Fruit fly (Drosophila melanogaster) whole organism, embryonic: ENCODE results near the gene Prp5.

Experiments
- Atf-2 ChIP-seq: fragments of 200-800 bp; sonication (Bioruptor generic); optimal IDR thresholded peaks from 2 replicates; lab custom pipeline; 2016; ENCODE audit warnings: missing biosample characterization, missing genetic modification characterization
- CG10321 ChIP-seq: fragments of 200-800 bp; sonication (Bioruptor generic); IDR thresholded peaks from 2 replicates; pipeline ENCODE4 v1.3.6; 2022; ENCODE audit warnings: missing biosample characterization, missing genetic modification characterization
- CG12299 ChIP-seq: fragments of 200-800 bp; sonication (Bioruptor generic); optimal IDR thresholded peaks from 2 replicates; lab custom pipeline; 2018; ENCODE audit warnings: missing biosample characterization, mild to moderate bottlenecking, missing genetic modification characterization
- CG12769 ChIP-seq: fragments of 200-800 bp; sonication (Bioruptor generic); optimal IDR thresholded peaks from 2 replicates; lab custom pipeline; 2019; ENCODE audit warnings: missing biosample characterization, mild to moderate bottlenecking, missing genetic modification characterization, moderate library complexity
- CG14014 ChIP-seq: fragments of 200-800 bp; sonication (Bioruptor generic); IDR thresholded peaks from 2 replicates; pipeline ENCODE4 v1.3.6; 2022; ENCODE audit warnings: missing biosample characterization, missing genetic modification characterization
- CG14667 ChIP-seq: fragments of 200-800 bp; sonication (Bioruptor generic); IDR thresholded peaks from 2 replicates; pipeline ENCODE4 v1.3.6; 2022; ENCODE audit warnings: missing biosample characterization, missing genetic modification characterization
- CG15269 ChIP-seq: fragments of 200-800 bp; sonication (Bioruptor generic); optimal IDR thresholded peaks from 2 replicates; lab custom pipeline; 2018; ENCODE audit warnings: missing biosample characterization, mild to moderate bottlenecking, missing genetic modification characterization, moderate library complexity
- CG15479 ChIP-seq: fragments of 200-800 bp; sonication (Bioruptor generic); optimal IDR thresholded peaks from 3 replicates; lab custom pipeline; 2019; ENCODE audit warnings: missing biosample characterization, mild to moderate bottlenecking, missing genetic modification characterization, moderate library complexity
- CG15696 ChIP-seq: fragments of 200-800 bp; sonication (Bioruptor generic); optimal IDR thresholded peaks from 2 replicates; lab custom pipeline; 2019; ENCODE audit warnings: missing biosample characterization, mild to moderate bottlenecking, missing genetic modification characterization, moderate library complexity
- CG1602 ChIP-seq: fragments of 200-800 bp; sonication (Bioruptor generic); optimal IDR thresholded peaks from 3 replicates; lab custom pipeline; 2016; ENCODE audit warnings: missing biosample characterization, missing genetic modification characterization
- CG17612 ChIP-seq: fragments of 200-800 bp; sonication (Bioruptor generic); IDR thresholded peaks from 2 replicates; pipeline ENCODE4 v1.3.6; 2022; ENCODE audit warnings: missing biosample characterization, missing genetic modification characterization
- CG1792 ChIP-seq: fragments of 200-800 bp; sonication (Bioruptor generic); optimal IDR thresholded peaks from 2 replicates; lab custom pipeline; 2016; ENCODE audit warnings: missing biosample characterization, missing genetic modification characterization
- CG33557 ChIP-seq: fragments of 200-800 bp; sonication (Bioruptor generic); optimal IDR thresholded peaks from 2 replicates; lab custom pipeline; 2019; ENCODE audit warnings: missing biosample characterization, mild to moderate bottlenecking, missing genetic modification characterization, moderate library complexity
- CG42726 ChIP-seq: fragments of 200-800 bp; sonication (Bioruptor generic); IDR thresholded peaks from 2 replicates; pipeline ENCODE4 v1.3.6; 2022; ENCODE audit warnings: missing biosample characterization, missing genetic modification characterization; ENCODE audit not compliant: partially characterized antibody
- CG4328 ChIP-seq: fragments of 200-800 bp; sonication (Bioruptor generic); optimal IDR thresholded peaks from 3 replicates; lab custom pipeline; 2017; ENCODE audit warnings: missing biosample characterization, missing genetic modification reagents, missing genetic modification characterization
- CG4854 ChIP-seq: fragments of 200-800 bp; sonication (Bioruptor generic); optimal IDR thresholded peaks from 2 replicates; lab custom pipeline; 2016; ENCODE audit warnings: missing biosample characterization, missing genetic modification characterization, inconsistent platforms
- CG6254 ChIP-seq: fragments of 200-800 bp; sonication (Bioruptor generic); optimal IDR thresholded peaks from 3 replicates; lab custom pipeline; 2017; ENCODE audit warnings: mild to moderate bottlenecking, missing biosample characterization, missing genetic modification reagents, missing genetic modification characterization
- CG6765 ChIP-seq: fragments of 200-800 bp; sonication (Bioruptor generic); optimal IDR thresholded peaks from 3 replicates; lab custom pipeline; 2017; ENCODE audit warnings: missing biosample characterization, mild to moderate bottlenecking, missing genetic modification characterization
- CG8388 ChIP-seq: fragments of 200-800 bp; sonication (Bioruptor generic); optimal IDR thresholded peaks from 2 replicates; lab custom pipeline; 2019; ENCODE audit warnings: missing biosample characterization, mild to moderate bottlenecking, missing genetic modification characterization, moderate library complexity
- CG8944 ChIP-seq: fragments of 200-800 bp; sonication (Bioruptor generic); optimal IDR thresholded peaks from 3 replicates; lab custom pipeline; 2016; ENCODE audit warnings: missing biosample characterization, missing genetic modification characterization
- CG9876 ChIP-seq: fragments of 200-800 bp; sonication (Bioruptor generic); optimal IDR thresholded peaks from 2 replicates; lab custom pipeline; 2016; ENCODE audit warnings: missing biosample characterization, missing genetic modification characterization
- Dip2 ChIP-seq: fragments of 200-800 bp; sonication (Bioruptor generic); IDR thresholded peaks from 2 replicates; pipeline ENCODE4 v1.3.6; 2022; ENCODE audit warnings: missing biosample characterization, missing genetic modification characterization
- Dll ChIP-seq: fragments of 200-800 bp; sonication (Bioruptor generic); IDR thresholded peaks from 4 replicates; pipeline ENCODE4 v1.3.6; 2022; ENCODE audit warnings: missing biosample characterization, missing genetic modification characterization; ENCODE audit not compliant: partially characterized antibody
- Elba2 ChIP-seq: fragments of 200-800 bp; sonication (Bioruptor generic); optimal IDR thresholded peaks from 3 replicates; lab custom pipeline; 2016; ENCODE audit warnings: missing biosample characterization, missing genetic modification characterization
- H2.0 ChIP-seq: fragments of 200-800 bp; sonication (Bioruptor generic); IDR thresholded peaks from 2 replicates; pipeline ENCODE4 v1.3.6; 2022; ENCODE audit warnings: missing biosample characterization, missing genetic modification characterization
- HmgZ ChIP-seq: fragments of 200-800 bp; sonication (Bioruptor generic); optimal IDR thresholded peaks from 2 replicates; lab custom pipeline; 2018; ENCODE audit warnings: missing biosample characterization, mild to moderate bottlenecking, missing genetic modification characterization
- Meics ChIP-seq: fragments of 200-800 bp; sonication (Bioruptor generic); optimal IDR thresholded peaks from 2 replicates; lab custom pipeline; 2017; ENCODE audit warnings: missing biosample characterization, mild to moderate bottlenecking, missing genetic modification characterization
- Mrtf ChIP-seq: fragments of 200-800 bp; sonication (Bioruptor generic); IDR thresholded peaks from 3 replicates; pipeline ENCODE4 v1.3.6; 2022; ENCODE audit warnings: missing biosample characterization, missing genetic modification characterization
- ab ChIP-seq: fragments of 200-800 bp; sonication (Bioruptor generic); optimal IDR thresholded peaks from 2 replicates; lab custom pipeline; 2016; ENCODE audit warnings: missing biosample characterization, missing genetic modification characterization
- bcd ChIP-seq: fragments of 200-800 bp; sonication (Bioruptor generic); optimal IDR thresholded peaks from 2 replicates; lab custom pipeline; 2017; ENCODE audit warnings: missing biosample characterization, mild to moderate bottlenecking, missing genetic modification characterization
- bowl ChIP-seq: fragments of 200-800 bp; sonication (Bioruptor generic); IDR thresholded peaks from 2 replicates; pipeline ENCODE4 v1.3.6; 2022; ENCODE audit warnings: missing biosample characterization, missing genetic modification characterization
- chn ChIP-seq: fragments of 200-800 bp; sonication (Bioruptor generic); optimal IDR thresholded peaks from 2 replicates; lab custom pipeline; 2016; ENCODE audit warnings: missing biosample characterization, missing genetic modification characterization
- corto ChIP-seq: fragments of 200-800 bp; sonication (Bioruptor generic); optimal IDR thresholded peaks from 2 replicates; lab custom pipeline; 2016; ENCODE audit warnings: missing biosample characterization, mild to moderate bottlenecking, missing genetic modification characterization, moderate library complexity
- da ChIP-seq: fragments of 200-800 bp; sonication (Bioruptor generic); optimal IDR thresholded peaks from 2 replicates; lab custom pipeline; 2016; ENCODE audit warnings: missing biosample characterization, missing genetic modification characterization
- dmrt11E ChIP-seq: fragments of 200-800 bp; sonication (Bioruptor generic); optimal IDR thresholded peaks from 3 replicates; lab custom pipeline; 2018; ENCODE audit warnings: missing biosample characterization, mild to moderate bottlenecking, missing genetic modification characterization, moderate library complexity
- gsb-n ChIP-seq: fragments of 200-800 bp; sonication (Bioruptor generic); optimal IDR thresholded peaks from 3 replicates; lab custom pipeline; 2018; ENCODE audit warnings: missing biosample characterization, mild to moderate bottlenecking, missing genetic modification characterization
- her ChIP-seq: fragments of 200-800 bp; sonication (Bioruptor generic); optimal IDR thresholded peaks from 2 replicates; lab custom pipeline; 2016; ENCODE audit warnings: missing biosample characterization, missing genetic modification characterization
- lola ChIP-seq, 3 experiments: fragments of >200 bp in 2 of 3; fragments of 200-800 bp in 1 of 3; sonication (Bioruptor generic) in 1 of 3; optimal IDR thresholded peaks; 2 replicates each; lab custom pipeline; 2017 to 2019; ENCODE audit warnings: missing biosample characterization in 3 of 3, missing genetic modification characterization in 3 of 3, mild to moderate bottlenecking in 1 of 3, moderate library complexity in 1 of 3
- maf-S ChIP-seq: fragments of 200-800 bp; sonication (Bioruptor generic); optimal IDR thresholded peaks from 2 replicates; lab custom pipeline; 2016; ENCODE audit warnings: missing biosample characterization, missing genetic modification characterization
- nom ChIP-seq: fragments of 200-800 bp; sonication (Bioruptor generic); optimal IDR thresholded peaks from 2 replicates; lab custom pipeline; 2017; ENCODE audit warnings: missing biosample characterization, missing genetic modification characterization, mild to moderate bottlenecking, moderate library complexity, missing genetic modification reagents
- pb ChIP-seq: fragments of 200-800 bp; sonication (Bioruptor generic); optimal IDR thresholded peaks from 3 replicates; lab custom pipeline; 2016; ENCODE audit warnings: missing biosample characterization, missing genetic modification characterization
- pita ChIP-seq: fragments of 200-800 bp; sonication (Bioruptor generic); optimal IDR thresholded peaks from 2 replicates; lab custom pipeline; 2017; ENCODE audit warnings: missing biosample characterization, mild to moderate bottlenecking, missing genetic modification characterization
- pros ChIP-seq: fragments of 200-800 bp; sonication (Bioruptor generic); optimal IDR thresholded peaks from 3 replicates; lab custom pipeline; 2019; ENCODE audit warnings: missing biosample characterization, mild to moderate bottlenecking, missing genetic modification characterization, moderate library complexity
- pum ChIP-seq: fragments of 200-800 bp; sonication (Bioruptor generic); optimal IDR thresholded peaks from 2 replicates; lab custom pipeline; 2016; ENCODE audit warnings: missing biosample characterization, missing genetic modification characterization
- pzg ChIP-seq: fragments of 200-800 bp; sonication (Bioruptor generic); optimal IDR thresholded peaks from 3 replicates; lab custom pipeline; 2018; ENCODE audit warnings: missing biosample characterization, mild to moderate bottlenecking, missing genetic modification characterization, moderate library complexity
- tll ChIP-seq, 2 experiments: fragments of 200-800 bp in 1 of 2; fragments of >200 bp in 1 of 2; sonication (Bioruptor generic) in 1 of 2; optimal IDR thresholded peaks; 2 replicates each; lab custom pipeline; 2017 to 2019; ENCODE audit warnings: missing biosample characterization in 2 of 2, missing genetic modification characterization in 2 of 2, mild to moderate bottlenecking in 1 of 2, moderate library complexity in 1 of 2
- trem ChIP-seq: fragments of 200-800 bp; optimal IDR thresholded peaks from 3 replicates; lab custom pipeline; 2019; ENCODE audit warnings: missing biosample characterization, mild to moderate bottlenecking, missing genetic modification characterization, moderate library complexity
- tup ChIP-seq: fragments of 200-800 bp; sonication (Bioruptor generic); optimal IDR thresholded peaks from 2 replicates; lab custom pipeline; 2016; ENCODE audit warnings: missing biosample characterization, mild to moderate bottlenecking, missing genetic modification characterization, moderate library complexity
- tx ChIP-seq: fragments of 200-800 bp; sonication (Bioruptor generic); optimal IDR thresholded peaks from 2 replicates; lab custom pipeline; 2016; ENCODE audit warnings: missing biosample characterization, missing genetic modification characterization
- unc-4 ChIP-seq: fragments of 200-800 bp; sonication (Bioruptor generic); IDR thresholded peaks from 2 replicates; pipeline ENCODE4 v1.3.6; 2022; ENCODE audit warnings: missing biosample characterization, missing genetic modification characterization; ENCODE audit not compliant: partially characterized antibody
- zen ChIP-seq: fragments of 200-800 bp; sonication (Bioruptor generic); optimal IDR thresholded peaks from 3 replicates; lab custom pipeline; 2018; ENCODE audit warnings: missing biosample characterization, mild to moderate bottlenecking, missing genetic modification characterization, moderate library complexity

The Prp5 gene

DNA sequence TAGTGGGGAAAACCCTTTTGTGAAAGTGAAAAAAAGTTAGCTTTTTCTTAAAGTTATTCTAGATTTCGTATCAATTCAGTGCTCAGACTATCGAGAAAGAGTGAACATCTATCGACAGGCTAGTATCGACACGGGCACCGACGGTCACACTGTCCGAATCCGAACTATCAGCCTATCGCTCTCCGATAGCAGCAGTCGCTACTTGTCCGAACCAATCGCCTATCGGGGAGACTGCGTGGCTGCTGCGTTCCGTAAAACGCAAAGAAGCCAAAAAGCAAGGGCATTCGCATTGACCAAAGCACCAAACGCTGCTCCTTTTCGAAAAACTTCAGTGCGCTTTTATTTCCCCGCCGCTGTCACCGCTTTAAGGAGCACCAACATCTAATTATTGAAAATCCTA is 25.7 kb upstream of the Prp5 start, which contains the start of gene Top1 (continued):
- TF ChIP-seq nom (GFP tag; lab: Kevin White, UChicago) (peak; percentile 5), CG42726 (peak; percentile 97), tup (no peak), CG4854 (GFP tag; lab: Kevin White, UChicago) (no peak), CG12299 (tag; lab: Kevin White, UChicago) (no peak), dmrt11E (tag; lab: Kevin White, UChicago) (no peak), bcd (GFP tag; lab: Kevin White, UChicago) (no peak), pum (GFP tag; lab: Kevin White, UChicago) (no peak), CG15269 (tag; lab: Kevin White, UChicago) (no peak), CG10321 (GFP tag; lab: Robert Waterston, UW) (no peak), CG6765 (GFP tag; lab: Kevin White, UChicago) (peak; percentile 29), pb (GFP tag; lab: Kevin White, UChicago) (no peak), CG8388 (GFP tag; lab: Kevin White, UChicago) (no peak), H2.0 (GFP tag; lab: Robert Waterston, UW) (0 out of 2 replicates have a peak, but pooled peaks have one; percentile 12), Elba2 (GFP tag; lab: Kevin White, UChicago) (no peak), pzg (GFP tag; lab: Kevin White, UChicago) (peak; percentile 92), pita (GFP tag; lab: Kevin White, UChicago) (no peak), Atf-2 (no peak), CG1792 (no peak), Dll (GFP tag; lab: Robert Waterston, UW) (peak; percentile 90), tx (GFP tag; lab: Kevin White, UChicago) (no peak), Dip2 (GFP tag; lab: Robert Waterston, UW) (no peak), CG1602 (no peak), CG17612 (no peak), CG15696 (no peak), CG12769 (peak; percentile 35), Mrtf (no peak), trem (tag; lab: Kevin White, UChicago) (peak; percentile 33), chn (GFP tag; lab: Kevin White, UChicago) (no peak), CG8944 (GFP tag; lab: Kevin White, UChicago) (no peak), tll (GFP tag; optimal IDR thresholded peaks at IDR 0.05; lab: Kevin White, UChicago) (no peak), CG33557 (GFP tag; lab: Kevin White, UChicago) (no peak), lola (GFP tag; optimal IDR thresholded peaks at IDR 0.05; lab: Kevin White, UChicago) (no peak), da (GFP tag; lab: Kevin White, UChicago) (no peak), gsb-n (tag; lab: Kevin White, UChicago) (no peak), HmgZ (peak; percentile 56), Meics (GFP tag; lab: Kevin White, UChicago) (peak; percentile 18), CG14667 (no peak), unc-4 (GFP tag; lab: Robert Waterston, UW) (peak; percentile 97), zen (tag; lab: Kevin White, UChicago) (no peak), maf-S (peak; percentile 21), CG9876 (GFP tag; lab: Kevin White, UChicago) (peak; percentile 28), pros (GFP tag; lab: Kevin White, UChicago) (no peak), CG15479 (GFP tag; lab: Kevin White, UChicago) (no peak), bowl (GFP tag; lab: Robert Waterston, UW) (no peak), CG4328 (GFP tag; lab: Kevin White, UChicago) (peak; percentile 17), corto (GFP tag; lab: Kevin White, UChicago) (no peak), ab (GFP tag; lab: Kevin White, UChicago) (no peak), CG6254 (GFP tag; lab: Kevin White, UChicago) (no peak), her (GFP tag; lab: Kevin White, UChicago) (no peak), CG14014 (GFP tag; lab: Robert Waterston, UW) (peak; percentile 13; the same call in 1 of the 2 replicates)
